Worm (Caenorhabditis elegans): ENCODE results near the gene ZK1320.9.

The ZK1320.9 gene

ce11 chrII:9646122-9646555 lies 40.4 kb downstream of the ZK1320.9 start:
- TF ChIP-seq W03F9.2 (tag; optimal IDR thresholded peaks at IDR 0.05) (no peak), dao-5 (tag; optimal IDR thresholded peaks at IDR 0.05) (no peak), him-1 (tag; optimal IDR thresholded peaks at IDR 0.05) (no peak)

ce11 chrII:9644940-9645634 lies 41.4 kb downstream of the ZK1320.9 start:
- TF ChIP-seq W03F9.2 (tag; optimal IDR thresholded peaks at IDR 0.05) (peak; percentile 15), dao-5 (tag; optimal IDR thresholded peaks at IDR 0.05) (no peak)

- TF ChIP-seq dao-5 (tag; optimal IDR thresholded peaks at IDR 0.05) = no peak
These were observed 42.1 kb downstream of the ZK1320.9 start, which contains the start of gene fzr-1 for ce11 chrII:9644438-9644837. TSS of gene fzr-1 (minus strand) at chrII:9644466.

- TF ChIP-seq W03F9.2 (tag; optimal IDR thresholded peaks at IDR 0.05) (no peak), dao-5 (tag; optimal IDR thresholded peaks at IDR 0.05) (no peak), him-1 (tag; optimal IDR thresholded peaks at IDR 0.05) (no peak)
These were observed 50.2 kb downstream of the ZK1320.9 start, which contains the start of gene ZK1307.7 for ce11 chrII:9636300-9636699. TSS of gene ZK1307.7 (plus strand) at chrII:9636600.
